1 fruit fly cellular context compared by ENCODE assay signal in the genomic region with DNA sequence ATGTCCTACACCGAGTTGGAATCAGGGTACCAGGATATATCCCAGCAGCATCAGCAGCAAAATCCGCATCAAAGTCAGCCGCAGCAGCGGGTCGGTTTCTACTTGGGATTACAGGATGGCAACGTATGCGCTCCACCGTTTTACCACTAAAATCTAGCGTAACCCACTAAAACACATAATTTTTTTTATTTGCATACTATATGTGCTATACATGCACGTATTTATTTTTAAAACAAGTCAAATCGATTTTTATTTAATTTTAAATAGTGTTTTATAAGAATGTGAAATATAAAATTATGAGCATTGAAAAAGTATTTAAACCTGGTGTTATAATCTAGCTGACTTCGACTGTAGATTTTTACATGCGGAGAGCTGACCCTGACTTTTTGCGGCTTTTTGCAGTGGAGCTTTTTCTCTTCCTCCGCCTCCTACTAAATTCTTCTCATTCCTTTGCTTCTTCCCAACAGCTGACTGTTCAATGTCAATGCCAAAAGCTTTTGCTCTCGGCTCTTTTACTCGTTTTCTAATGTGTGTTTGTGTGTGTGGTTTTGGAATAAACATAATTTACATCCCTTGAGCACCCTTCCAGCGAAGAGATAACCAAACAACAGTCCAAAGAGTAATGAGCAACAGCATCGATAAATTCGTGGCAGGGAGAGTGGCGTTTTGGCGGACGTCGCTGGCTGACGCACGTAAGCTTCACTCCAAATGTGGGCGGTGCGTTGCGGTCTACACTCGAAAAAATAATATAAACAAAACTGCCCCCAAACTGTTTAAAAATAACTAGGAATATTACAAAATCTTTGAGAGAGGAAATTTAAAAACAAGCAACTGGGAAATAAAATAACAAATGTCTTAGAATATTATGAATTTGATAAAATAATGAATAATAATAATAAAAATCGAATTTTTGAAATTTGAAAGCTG.
TF ChIP-seq lines count a peak whose summit lies in the region.

No protein-coding gene starts in this region.

TF ChIP-seq in whole organism, embryonic, 481 proteins besides CTCF, POLR2A, EP300 and RAD21 (continued from another document):
- TF ChIP-seq CG8388 (GFP tag; optimal IDR thresholded peaks at IDR 0.05; lab: Kevin White, UChicago) (peak; percentile 6), CG8478 (optimal IDR thresholded peaks at IDR 0.05; lab: Kevin White, UChicago) (no peak), CG17361 (GFP tag; IDR thresholded peaks at IDR 0.05; lab: Robert Waterston, UW) (peak; percentile 44; the same call in 2 of the 3 replicates), CG16813 (GFP tag; IDR thresholded peaks at IDR 0.05; lab: Robert Waterston, UW; ENCODE audit: partially characterized antibody) (no peak), CG1792 (GFP tag; optimal IDR thresholded peaks at IDR 0.05; lab: Kevin White, UChicago) (no peak), sisA (GFP tag; IDR thresholded peaks at IDR 0.05; lab: Robert Waterston, UW) (peak; percentile 18; the same call in 1 of the 2 replicates), corto (GFP tag; optimal IDR thresholded peaks at IDR 0.05; lab: Kevin White, UChicago) (no peak), CG13296 (GFP tag; optimal IDR thresholded peaks at IDR 0.05; lab: Kevin White, UChicago) (no peak), CG9932 (GFP tag; IDR thresholded peaks at IDR 0.05; lab: Robert Waterston, UW) (peak; percentile 38), CG13123 (GFP tag; optimal IDR thresholded peaks at IDR 0.05; lab: Kevin White, UChicago) (no peak), CG17612 (GFP tag; IDR thresholded peaks at IDR 0.05; lab: Robert Waterston, UW) (no peak), Tbp (GFP tag; optimal IDR thresholded peaks at IDR 0.05; lab: Kevin White, UChicago) (no peak), NC2α (GFP tag; optimal IDR thresholded peaks at IDR 0.05; lab: Kevin White, UChicago) (no peak), CG4820 (GFP tag; optimal IDR thresholded peaks at IDR 0.05; lab: Kevin White, UChicago) (no peak), CoRest (tag; optimal IDR thresholded peaks at IDR 0.05; lab: Kevin White, UChicago) (peak; percentile 24), CG6683 (GFP tag; optimal IDR thresholded peaks at IDR 0.05; lab: Kevin White, UChicago) (no peak), CG10209 (GFP tag; optimal IDR thresholded peaks at IDR 0.05; lab: Kevin White, UChicago) (peak; percentile 47), hbn (GFP tag; IDR thresholded peaks at IDR 0.05; lab: Robert Waterston, UW; ENCODE audit: partially characterized antibody) (no peak), CG1024 (GFP tag; IDR thresholded peaks at IDR 0.05; lab: Robert Waterston, UW) (no peak), ham (GFP tag; IDR thresholded peaks at IDR 0.05; lab: Robert Waterston, UW) (no peak), Mrtf (GFP tag; IDR thresholded peaks at IDR 0.05; lab: Robert Waterston, UW) (peak; percentile 26; the same call in 1 of the 3 replicates), CG2199 (GFP tag; IDR thresholded peaks at IDR 0.05; lab: Robert Waterston, UW) (0 out of 3 replicates have a peak, but pooled peaks have one; percentile 9), Dad (GFP tag; optimal IDR thresholded peaks at IDR 0.05; lab: Kevin White, UChicago) (no peak), Dp (GFP tag; optimal IDR thresholded peaks at IDR 0.05; lab: Kevin White, UChicago) (no peak), dan (GFP tag; IDR thresholded peaks at IDR 0.05; lab: Robert Waterston, UW) (no peak), CkIIα-i1 (GFP tag; IDR thresholded peaks at IDR 0.05; lab: Robert Waterston, UW) (no peak), CG14050 (GFP tag; IDR thresholded peaks at IDR 0.05; lab: Robert Waterston, UW) (no peak), CG2116 (GFP tag; optimal IDR thresholded peaks at IDR 0.05; lab: Kevin White, UChicago) (no peak), Atf3 (GFP tag; optimal IDR thresholded peaks at IDR 0.05; lab: Kevin White, UChicago) (no peak), Ssrp (tag; optimal IDR thresholded peaks at IDR 0.05; lab: Kevin White, UChicago) (peak; percentile 20), Abd-B (GFP tag; optimal IDR thresholded peaks at IDR 0.05; lab: Kevin White, UChicago) (no peak), org-1 (GFP tag; optimal IDR thresholded peaks at IDR 0.05; lab: Kevin White, UChicago) (no peak), ci (GFP tag; IDR thresholded peaks at IDR 0.05; lab: Robert Waterston, UW) (0 out of 3 replicates have a peak, but pooled peaks have one; percentile 21), Dbx (GFP tag; IDR thresholded peaks at IDR 0.05; lab: Robert Waterston, UW) (peak; percentile 48; the same call in 2 of the 3 replicates), D19A (tag; optimal IDR thresholded peaks at IDR 0.05; lab: Kevin White, UChicago) (peak; percentile 24), CG11723 (GFP tag; optimal IDR thresholded peaks at IDR 0.05; lab: Kevin White, UChicago) (no peak), yki (optimal IDR thresholded peaks at IDR 0.05; lab: Kevin White, UChicago) (no peak), h (optimal IDR thresholded peaks at IDR 0.05; lab: Kevin White, UChicago) (no peak), H2.0 (GFP tag; IDR thresholded peaks at IDR 0.05; lab: Robert Waterston, UW) (peak; percentile 61), gsb (GFP tag; IDR thresholded peaks at IDR 0.05; lab: Robert Waterston, UW) (no peak), E2f2 (GFP tag; IDR thresholded peaks at IDR 0.05; lab: Robert Waterston, UW) (peak; percentile 19; the same call in 1 of the 2 replicates), onecut (GFP tag; IDR thresholded peaks at IDR 0.05; lab: Robert Waterston, UW) (peak; percentile 19), CG30020 (tag; optimal IDR thresholded peaks at IDR 0.05; lab: Kevin White, UChicago) (no peak)
